Fruit fly (Drosophila melanogaster): Measurements from ENCODE around the gene Axn.
A peak's percentile ranks its signal among the peaks of the same experiment; 100 is the strongest.

Gene Axn

DNA sequence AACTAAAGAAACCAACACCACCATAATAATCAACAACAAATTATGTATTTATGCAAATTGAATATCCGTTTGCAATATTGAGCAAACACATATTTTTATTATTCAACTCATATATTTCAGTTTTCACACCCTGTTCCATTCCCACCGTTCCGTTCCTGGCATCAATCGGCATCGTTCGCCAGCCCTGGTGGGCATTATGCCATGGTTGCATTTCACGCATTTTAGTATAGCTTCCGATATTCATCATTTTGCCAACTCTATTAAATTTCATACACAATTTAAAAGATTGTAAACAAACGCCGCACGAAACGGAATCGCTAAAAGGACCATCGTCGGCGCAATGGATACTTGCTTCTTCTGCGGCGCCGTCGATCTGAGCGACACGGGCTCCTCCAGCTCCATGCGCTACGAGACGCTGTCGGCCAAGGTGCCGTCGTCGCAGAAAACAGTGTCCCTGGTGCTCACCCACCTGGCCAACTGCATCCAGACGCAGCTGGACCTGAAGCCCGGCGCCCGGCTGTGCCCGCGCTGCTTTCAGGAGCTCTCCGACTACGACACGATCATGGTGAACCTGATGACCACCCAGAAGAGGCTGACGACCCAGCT lies 20.6 kb downstream of the Axn start, which contains the start of gene Sry-delta (continued):
- TF ChIP-seq CG10366 (GFP tag; IDR thresholded peaks at IDR 0.05) (peak; percentile 70), Dll (GFP tag; IDR thresholded peaks at IDR 0.05; ENCODE audit: partially characterized antibody) (peak; percentile 79), HLH3B (GFP tag; IDR thresholded peaks at IDR 0.05) (peak; percentile 63), CG4404 (GFP tag; IDR thresholded peaks at IDR 0.05) (peak; percentile 58; the same call in 1 of the 2 replicates), Usf (GFP tag; optimal IDR thresholded peaks at IDR 0.05) (no peak), CG12104 (GFP tag; optimal IDR thresholded peaks at IDR 0.05) (peak; percentile 54), D19B (GFP tag; optimal IDR thresholded peaks at IDR 0.05) (no peak), CG4854 (GFP tag; optimal IDR thresholded peaks at IDR 0.05) (peak; percentile 69), chm (GFP tag; IDR thresholded peaks at IDR 0.05) (peak; percentile 87), Ets97D (GFP tag; optimal IDR thresholded peaks at IDR 0.05) (peak; percentile 97), CG15514 (GFP tag; optimal IDR thresholded peaks at IDR 0.05) (peak; percentile 91), HHEX (GFP tag; optimal IDR thresholded peaks at IDR 0.05) (peak; percentile 73), Taf1 (GFP tag; IDR thresholded peaks at IDR 0.05) (peak; percentile 67; the same call in 1 of the 2 replicates), slp2 (GFP tag; optimal IDR thresholded peaks at IDR 0.05) (peak; percentile 77), HmgD (GFP tag; optimal IDR thresholded peaks at IDR 0.05) (peak; percentile 96), esg (GFP tag; conservative IDR thresholded peaks at IDR 0.05) (peak; percentile 64), E2f1 (GFP tag; IDR thresholded peaks at IDR 0.05) (peak; percentile 67), CG30403 (GFP tag; optimal IDR thresholded peaks at IDR 0.05) (peak; percentile 90), HLH4C (GFP tag; IDR thresholded peaks at IDR 0.05; ENCODE audit: partially characterized antibody) (peak; percentile 54; the same call in 1 of the 3 replicates), Dad (GFP tag; optimal IDR thresholded peaks at IDR 0.05) (peak; percentile 91), CG6765 (GFP tag; optimal IDR thresholded peaks at IDR 0.05) (peak; percentile 40), CG5245 (GFP tag; optimal IDR thresholded peaks at IDR 0.05) (peak; percentile 75), ems (GFP tag; optimal IDR thresholded peaks at IDR 0.05) (peak; percentile 69), kni (GFP tag; optimal IDR thresholded peaks at IDR 0.05) (peak; percentile 17), zfh1 (GFP tag; IDR thresholded peaks at IDR 0.05) (peak; percentile 73; the same call in 2 of the 3 replicates), CG6813 (GFP tag; optimal IDR thresholded peaks at IDR 0.05) (peak; percentile 26), bigmax (GFP tag; optimal IDR thresholded peaks at IDR 0.05) (peak; percentile 79), gcm2 (GFP tag; optimal IDR thresholded peaks at IDR 0.05) (peak; percentile 13), lab (GFP tag; optimal IDR thresholded peaks at IDR 0.05) (no peak), jigr1 (GFP tag; IDR thresholded peaks at IDR 0.05) (no peak; the same call in 2 of the 3 replicates), Elba2 (GFP tag; optimal IDR thresholded peaks at IDR 0.05) (no peak), CG10959 (GFP tag; IDR thresholded peaks at IDR 0.05) (no peak), nerfin-2 (GFP tag; IDR thresholded peaks at IDR 0.05; ENCODE audit: partially characterized antibody) (peak; percentile 19; the same call in 1 of the 2 replicates), cato (GFP tag; optimal IDR thresholded peaks at IDR 0.05; ENCODE audit: borderline replicate concordance) (peak; percentile 28), CG2678 (tag; optimal IDR thresholded peaks at IDR 0.05) (no peak), gsb (GFP tag; IDR thresholded peaks at IDR 0.05) (0 out of 2 replicates have a peak, but pooled peaks have one; percentile 8), chif (GFP tag; optimal IDR thresholded peaks at IDR 0.05) (peak; percentile 78 to 80), C15 (GFP tag; IDR thresholded peaks at IDR 0.05) (no peak), tap (tag; optimal IDR thresholded peaks at IDR 0.05) (peak; percentile 51), Atf6 (GFP tag; IDR thresholded peaks at IDR 0.05) (peak; percentile 80), CG12299 (tag; optimal IDR thresholded peaks at IDR 0.05) (peak; percentile 32), NC2α (GFP tag; optimal IDR thresholded peaks at IDR 0.05) (peak; percentile 69), H2.0 (GFP tag; IDR thresholded peaks at IDR 0.05) (peak; percentile 60), da (GFP tag; optimal IDR thresholded peaks at IDR 0.05) (peak; percentile 31), Bdp1 (GFP tag; optimal IDR thresholded peaks at IDR 0.05) (peak; percentile 73), sisA (GFP tag; IDR thresholded peaks at IDR 0.05) (peak; percentile 78), CG4820 (GFP tag; optimal IDR thresholded peaks at IDR 0.05) (peak; percentile 65), CG9932 (GFP tag; IDR thresholded peaks at IDR 0.05) (peak; percentile 96), ssp (GFP tag; IDR thresholded peaks at IDR 0.05) (peak; percentile 83), Six4 (GFP tag; optimal IDR thresholded peaks at IDR 0.05) (peak; percentile 64)

All from whole organism, embryonic.